Worm (Caenorhabditis elegans): ENCODE data around the gene frpr-2.

ce11 chrX:12934768-12935167 is 30.5 kb upstream of the frpr-2 start, which contains the start of gene gmap-1:
- peak; percentile 79 for TF ChIP-seq aha-1 (tag)
- no peak for TF ChIP-seq fkh-10 (GFP tag; optimal IDR thresholded peaks at IDR 0.05)
- no peak for TF ChIP-seq jun-1 (tag; optimal IDR thresholded peaks at IDR 0.05)
- TF ChIP-seq ZK546.5 (tag; optimal IDR thresholded peaks at IDR 0.05), result no peak
